Fruit fly (Drosophila melanogaster): ENCODE results near the gene CG34241.

CG34241 gene

dm6 chr3L:12131918-12132317 is 4.1 kb downstream of the CG34241 start, which contains the start of gene DEF8 (continued):
- no peak for TF ChIP-seq nerfin-2 (GFP tag; IDR thresholded peaks at IDR 0.05; ENCODE audit: partially characterized antibody)
- no peak for TF ChIP-seq CG7963 (GFP tag; IDR thresholded peaks at IDR 0.05; ENCODE audit: partially characterized antibody)
- TF ChIP-seq CG34224 (GFP tag; IDR thresholded peaks at IDR 0.05; ENCODE audit: partially characterized antibody): no peak
- no peak for TF ChIP-seq hbn (GFP tag; IDR thresholded peaks at IDR 0.05; ENCODE audit: partially characterized antibody)
- peak; percentile 69 for TF ChIP-seq CG30020 (tag; optimal IDR thresholded peaks at IDR 0.05)
- TF ChIP-seq TFAM (GFP tag; optimal IDR thresholded peaks at IDR 0.05): no peak
- peak; percentile 79 for TF ChIP-seq ind (GFP tag; optimal IDR thresholded peaks at IDR 0.05)
- no peak for TF ChIP-seq HLH4C (GFP tag; IDR thresholded peaks at IDR 0.05; ENCODE audit: partially characterized antibody)
- TF ChIP-seq oc (tag; optimal IDR thresholded peaks at IDR 0.05): peak; percentile 91
- TF ChIP-seq CG12769 (tag; optimal IDR thresholded peaks at IDR 0.05): no peak
- TF ChIP-seq CG7745 (tag; optimal IDR thresholded peaks at IDR 0.05): peak; percentile 18
- TF ChIP-seq CG2199 (GFP tag; IDR thresholded peaks at IDR 0.05): no peak
- TF ChIP-seq Xbp1 (GFP tag; optimal IDR thresholded peaks at IDR 0.05): peak; percentile 86
- TF ChIP-seq CG33213 (GFP tag; optimal IDR thresholded peaks at IDR 0.05): no peak
- TF ChIP-seq slou (GFP tag; optimal IDR thresholded peaks at IDR 0.05): no peak
- peak; percentile 57 for TF ChIP-seq CG1529 (GFP tag; optimal IDR thresholded peaks at IDR 0.05)
- TF ChIP-seq Jarid2 (GFP tag; optimal IDR thresholded peaks at IDR 0.05): peak; percentile 47
- TF ChIP-seq CG7271 (tag; optimal IDR thresholded peaks at IDR 0.05): peak; percentile 83
- TF ChIP-seq CG7372 (GFP tag; IDR thresholded peaks at IDR 0.05): peak; percentile 45; the same call in 1 of the 2 replicates
- no peak for TF ChIP-seq CG8478 (optimal IDR thresholded peaks at IDR 0.05)
- TF ChIP-seq Hr3 (GFP tag; optimal IDR thresholded peaks at IDR 0.05): peak; percentile 86
- peak; percentile 86 for TF ChIP-seq CG6689 (GFP tag; IDR thresholded peaks at IDR 0.05)
- TF ChIP-seq croc (GFP tag; conservative IDR thresholded peaks at IDR 0.05): peak; percentile 69
- TF ChIP-seq CTCF (GFP tag; optimal IDR thresholded peaks at IDR 0.05): no peak
- peak; percentile 81 for TF ChIP-seq CG9437 (GFP tag; optimal IDR thresholded peaks at IDR 0.05)
- peak; percentile 79 for TF ChIP-seq CG8290 (GFP tag; optimal IDR thresholded peaks at IDR 0.05)
- no peak for TF ChIP-seq CG8290 (tag; optimal IDR thresholded peaks at IDR 0.05)
- no peak for TF ChIP-seq nau (GFP tag; optimal IDR thresholded peaks at IDR 0.05)
- peak; percentile 71 for TF ChIP-seq Deaf1 (tag; optimal IDR thresholded peaks at IDR 0.05)
- TF ChIP-seq Dip3 (GFP tag; optimal IDR thresholded peaks at IDR 0.05): peak; percentile 34
- no peak for TF ChIP-seq luna (GFP tag; optimal IDR thresholded peaks at IDR 0.05)
- peak; percentile 29 for TF ChIP-seq her (GFP tag; optimal IDR thresholded peaks at IDR 0.05)
- no peak for TF ChIP-seq tll (GFP tag; optimal IDR thresholded peaks at IDR 0.05)
- TF ChIP-seq CG15696 (tag; optimal IDR thresholded peaks at IDR 0.05): peak; percentile 85
- TF ChIP-seq bab2 (GFP tag; optimal IDR thresholded peaks at IDR 0.05): peak; percentile 60
- TF ChIP-seq Hr39 (optimal IDR thresholded peaks at IDR 0.05): no peak
- TF ChIP-seq CG3995 (GFP tag; optimal IDR thresholded peaks at IDR 0.05): no peak
- peak; percentile 82 for TF ChIP-seq CG6765 (GFP tag; optimal IDR thresholded peaks at IDR 0.05)
- peak; percentile 55 for TF ChIP-seq Hand (GFP tag; optimal IDR thresholded peaks at IDR 0.05)
- peak; percentile 6 for TF ChIP-seq Mes4 (GFP tag; optimal IDR thresholded peaks at IDR 0.05)
- TF ChIP-seq crc (GFP tag; optimal IDR thresholded peaks at IDR 0.05): no peak
- no peak for TF ChIP-seq pum (GFP tag; optimal IDR thresholded peaks at IDR 0.05)
- TF ChIP-seq ro (GFP tag; IDR thresholded peaks at IDR 0.05): peak; percentile 65
- no peak for TF ChIP-seq hth (optimal IDR thresholded peaks at IDR 0.05)
- TF ChIP-seq pb (GFP tag; optimal IDR thresholded peaks at IDR 0.05): no peak
- TF ChIP-seq CG13287 (GFP tag; IDR thresholded peaks at IDR 0.05; ENCODE audit: partially characterized antibody): peak; percentile 38; the same call in 1 of the 2 replicates
- TF ChIP-seq CG6272 (GFP tag; IDR thresholded peaks at IDR 0.05): peak; percentile 54; the same call in 1 of the 2 replicates
- TF ChIP-seq Sox102F (GFP tag; optimal IDR thresholded peaks at IDR 0.05): peak; percentile 93
- TF ChIP-seq Fer2 (tag; optimal IDR thresholded peaks at IDR 0.05): peak; percentile 59
- TF ChIP-seq gem (tag; optimal IDR thresholded peaks at IDR 0.05): peak; percentile 92
- peak; percentile 77 for TF ChIP-seq NfI (GFP tag; optimal IDR thresholded peaks at IDR 0.05)
- peak; percentile 42 for TF ChIP-seq CG10431 (GFP tag; optimal IDR thresholded peaks at IDR 0.05)
